Fruit fly (Drosophila melanogaster) whole organism, embryonic: ENCODE results near the gene CG8326.

Source experiments
- ATbp ChIP-seq: fragments of 200-800 bp; sonication (Bioruptor generic); optimal IDR thresholded peaks from 2 replicates; lab custom pipeline; 2017; ENCODE audit warnings: missing biosample characterization, mild to moderate bottlenecking, missing genetic modification characterization, missing genetic modification reagents
- Blimp-1 ChIP-seq: fragments of 200-800 bp; sonication (Bioruptor generic); optimal IDR thresholded peaks from 3 replicates; lab custom pipeline; 2018; ENCODE audit warnings: missing biosample characterization, missing genetic modification characterization, mild to moderate bottlenecking, moderate library complexity, missing genetic modification reagents
- CG10267 ChIP-seq: fragments of 200-800 bp; sonication (Bioruptor generic); optimal IDR thresholded peaks from 2 replicates; lab custom pipeline; 2018; ENCODE audit warnings: missing biosample characterization, mild to moderate bottlenecking, missing genetic modification characterization, moderate library complexity
- CG10274 ChIP-seq: fragments of 200-800 bp; sonication (Bioruptor generic); optimal IDR thresholded peaks from 3 replicates; lab custom pipeline; 2017; ENCODE audit warnings: missing biosample characterization, mild to moderate bottlenecking, missing genetic modification characterization
- CG10543 ChIP-seq: fragments of 200-800 bp; sonication (Bioruptor generic); optimal IDR thresholded peaks from 3 replicates; lab custom pipeline; 2017; ENCODE audit warnings: missing biosample characterization, mild to moderate bottlenecking, missing genetic modification characterization, moderate library complexity
- CG12659 ChIP-seq: fragments of 200-800 bp; sonication (Bioruptor generic); optimal IDR thresholded peaks from 3 replicates; lab custom pipeline; 2017; ENCODE audit warnings: mild to moderate bottlenecking, missing biosample characterization, missing genetic modification reagents, missing genetic modification characterization
- CG12769 ChIP-seq: fragments of 200-800 bp; sonication (Bioruptor generic); optimal IDR thresholded peaks from 2 replicates; lab custom pipeline; 2019; ENCODE audit warnings: missing biosample characterization, mild to moderate bottlenecking, missing genetic modification characterization, moderate library complexity
- CG15011 ChIP-seq: fragments of 200-800 bp; sonication (Bioruptor generic); optimal IDR thresholded peaks from 3 replicates; lab custom pipeline; 2018; ENCODE audit warnings: missing biosample characterization, mild to moderate bottlenecking, missing genetic modification characterization
- CG15696 ChIP-seq: fragments of 200-800 bp; sonication (Bioruptor generic); optimal IDR thresholded peaks from 2 replicates; lab custom pipeline; 2019; ENCODE audit warnings: missing biosample characterization, mild to moderate bottlenecking, missing genetic modification characterization, moderate library complexity
- CG16863 ChIP-seq: fragments of 200-800 bp; sonication (Bioruptor generic); optimal IDR thresholded peaks from 3 replicates; lab custom pipeline; 2016; ENCODE audit warnings: missing biosample characterization, missing genetic modification characterization
- CG17829 ChIP-seq: fragments of 200-800 bp; optimal IDR thresholded peaks from 2 replicates; lab custom pipeline; 2019; ENCODE audit warnings: missing biosample characterization, mild to moderate bottlenecking, missing genetic modification characterization, moderate library complexity
- CG18599 ChIP-seq: fragments of 200-800 bp; sonication (Bioruptor generic); optimal IDR thresholded peaks from 3 replicates; lab custom pipeline; 2017; ENCODE audit warnings: missing biosample characterization, missing genetic modification characterization, mild to moderate bottlenecking, moderate library complexity, missing genetic modification reagents
- CG2199 ChIP-seq: fragments of 200-800 bp; sonication (Bioruptor generic); IDR thresholded peaks from 3 replicates; pipeline ENCODE4 v1.3.6; 2022; ENCODE audit warnings: missing biosample characterization, missing genetic modification characterization
- CG2889 ChIP-seq: fragments of 200-800 bp; sonication (Bioruptor generic); IDR thresholded peaks from 3 replicates; pipeline ENCODE4 v1.3.6; 2022; ENCODE audit warnings: missing biosample characterization, missing genetic modification characterization
- CG34422 ChIP-seq: fragments of 200-800 bp; sonication (Bioruptor generic); IDR thresholded peaks from 3 replicates; pipeline ENCODE4 v1.3.6; 2022; ENCODE audit warnings: missing biosample characterization, missing genetic modification characterization
- CG3995 ChIP-seq: fragments of 200-800 bp; sonication (Bioruptor generic); optimal IDR thresholded peaks from 3 replicates; lab custom pipeline; 2016; ENCODE audit warnings: missing biosample characterization, missing genetic modification characterization
- CG4282 ChIP-seq: fragments of 200-800 bp; sonication (Bioruptor generic); optimal IDR thresholded peaks from 2 replicates; lab custom pipeline; 2016; ENCODE audit warnings: missing biosample characterization, missing genetic modification characterization
- CG43689 ChIP-seq: fragments of 200-800 bp; sonication (Bioruptor generic); IDR thresholded peaks from 2 replicates; pipeline ENCODE4 v1.3.6; 2022; ENCODE audit warnings: missing biosample characterization, missing genetic modification characterization
- CG5245 ChIP-seq: fragments of 200-800 bp; sonication (Bioruptor generic); optimal IDR thresholded peaks from 3 replicates; lab custom pipeline; 2016; ENCODE audit warnings: missing biosample characterization, missing genetic modification characterization
- CG8281 ChIP-seq: fragments of 200-800 bp; sonication (Bioruptor generic); optimal IDR thresholded peaks from 2 replicates; lab custom pipeline; 2018; ENCODE audit warnings: missing biosample characterization, mild to moderate bottlenecking, missing genetic modification characterization, moderate library complexity
- CG9932 ChIP-seq: fragments of 200-800 bp; sonication (Bioruptor generic); IDR thresholded peaks from 2 replicates; pipeline ENCODE4 v1.3.6; 2022; ENCODE audit warnings: missing biosample characterization, missing genetic modification characterization
- CoRest ChIP-seq: fragments of 200-800 bp; sonication (Bioruptor generic); optimal IDR thresholded peaks from 3 replicates; lab custom pipeline; 2018; ENCODE audit warnings: missing biosample characterization, mild to moderate bottlenecking, missing genetic modification characterization, moderate library complexity
- D ChIP-seq, 2 experiments: fragments of 200-800 bp in 1 of 2; fragments of >200 bp in 1 of 2; sonication (Bioruptor generic) in 1 of 2; optimal IDR thresholded peaks; 2 replicates in 1 of 2; 3 replicates in 1 of 2; lab custom pipeline; 2017; ENCODE audit warnings: mild to moderate bottlenecking in 1 of 2, missing biosample characterization in 1 of 2, missing genetic modification characterization in 1 of 2, missing genetic modification reagents in 1 of 2
- Drgx ChIP-seq: fragments of 200-800 bp; sonication (Bioruptor generic); IDR thresholded peaks from 2 replicates; pipeline ENCODE4 v1.3.6; 2022; ENCODE audit warnings: missing biosample characterization, missing genetic modification characterization
- Gsc ChIP-seq: fragments of 200-800 bp; sonication (Bioruptor generic); IDR thresholded peaks from 2 replicates; pipeline ENCODE4 v1.3.6; 2022; ENCODE audit warnings: missing biosample characterization, missing genetic modification characterization
- HLH4C ChIP-seq: fragments of 200-800 bp; sonication (Bioruptor generic); IDR thresholded peaks from 3 replicates; pipeline ENCODE4 v1.3.6; 2022; ENCODE audit warnings: missing biosample characterization, missing genetic modification characterization; ENCODE audit not compliant: partially characterized antibody
- HmgD ChIP-seq: fragments of 200-800 bp; sonication (Bioruptor generic); optimal IDR thresholded peaks from 3 replicates; lab custom pipeline; 2016; ENCODE audit warnings: missing biosample characterization, missing genetic modification characterization
- Mes4 ChIP-seq: fragments of 200-800 bp; sonication (Bioruptor generic); optimal IDR thresholded peaks from 2 replicates; lab custom pipeline; 2016; ENCODE audit warnings: missing biosample characterization, missing genetic modification characterization
- NK7.1 ChIP-seq: fragments of 200-800 bp; sonication (Bioruptor generic); optimal IDR thresholded peaks from 3 replicates; lab custom pipeline; 2016; ENCODE audit warnings: missing biosample characterization, missing genetic modification characterization
- Ravus ChIP-seq: fragments of 200-800 bp; sonication (Bioruptor generic); IDR thresholded peaks from 2 replicates; pipeline ENCODE4 v1.3.6; 2022; ENCODE audit warnings: missing biosample characterization, missing genetic modification characterization
- Side ChIP-seq: fragments of 200-800 bp; sonication (Bioruptor generic); optimal IDR thresholded peaks from 2 replicates; lab custom pipeline; 2016; ENCODE audit warnings: missing biosample characterization, missing genetic modification characterization
- ac ChIP-seq: fragments of 200-800 bp; sonication (Bioruptor generic); optimal IDR thresholded peaks from 3 replicates; lab custom pipeline; 2017; ENCODE audit warnings: missing biosample characterization, mild to moderate bottlenecking, missing genetic modification characterization
- chif ChIP-seq, 2 experiments: fragments of 200-800 bp; sonication (Bioruptor generic); optimal IDR thresholded peaks; 3 replicates each; lab custom pipeline; 2016; ENCODE audit warnings: missing biosample characterization in 2 of 2, missing genetic modification characterization in 2 of 2
- ci ChIP-seq: fragments of 200-800 bp; sonication (Bioruptor generic); IDR thresholded peaks from 3 replicates; pipeline ENCODE4 v1.3.6; 2022; ENCODE audit warnings: missing biosample characterization, missing genetic modification characterization
- en ChIP-seq: fragments of 200-800 bp; sonication (Bioruptor generic); optimal IDR thresholded peaks from 2 replicates; lab custom pipeline; 2016; ENCODE audit warnings: missing biosample characterization, missing genetic modification characterization
- ewg ChIP-seq: fragments of 200-800 bp; sonication (Bioruptor generic); optimal IDR thresholded peaks from 3 replicates; lab custom pipeline; 2017; ENCODE audit warnings: mild to moderate bottlenecking, missing biosample characterization, missing genetic modification reagents, missing genetic modification characterization
- kah ChIP-seq: fragments of 200-800 bp; sonication (Bioruptor generic); optimal IDR thresholded peaks from 2 replicates; lab custom pipeline; 2018; ENCODE audit warnings: missing biosample characterization, mild to moderate bottlenecking, missing genetic modification characterization
- mld ChIP-seq: fragments of 200-800 bp; sonication (Bioruptor generic); IDR thresholded peaks from 3 replicates; pipeline ENCODE4 v1.3.6; 2022; ENCODE audit warnings: missing biosample characterization, missing genetic modification characterization; ENCODE audit not compliant: partially characterized antibody
- p53 ChIP-seq: fragments of 200-800 bp; sonication (Bioruptor generic); optimal IDR thresholded peaks from 2 replicates; lab custom pipeline; 2016; ENCODE audit warnings: missing biosample characterization, missing genetic modification characterization
- pita ChIP-seq: fragments of 200-800 bp; sonication (Bioruptor generic); optimal IDR thresholded peaks from 2 replicates; lab custom pipeline; 2017; ENCODE audit warnings: missing biosample characterization, mild to moderate bottlenecking, missing genetic modification characterization
- rib ChIP-seq: fragments of 200-800 bp; sonication (Bioruptor generic); IDR thresholded peaks from 2 replicates; pipeline ENCODE4 v1.3.6; 2022; ENCODE audit warnings: missing biosample characterization, missing genetic modification characterization
- sc ChIP-seq, 3 experiments: fragments of >200 bp in 2 of 3; fragments of 200-800 bp in 1 of 3; sonication (Bioruptor generic) in 1 of 3; optimal IDR thresholded peaks; 2 replicates in 2 of 3; 3 replicates in 1 of 3; lab custom pipeline; 2017; ENCODE audit warnings: mild to moderate bottlenecking in 1 of 3, missing biosample characterization in 1 of 3, missing genetic modification characterization in 1 of 3, missing genetic modification reagents in 1 of 3
- sens ChIP-seq: fragments of 200-800 bp; sonication (Bioruptor generic); peaks from one replicate; lab custom pipeline; 2016; ENCODE audit warnings: missing biosample characterization, missing genetic modification characterization
- tna ChIP-seq: fragments of 200-800 bp; sonication (Bioruptor generic); IDR thresholded peaks from 2 replicates; pipeline ENCODE4 v1.3.6; 2022; ENCODE audit warnings: missing biosample characterization, missing genetic modification characterization; ENCODE audit not compliant: partially characterized antibody
- trh ChIP-seq: fragments of 200-800 bp; sonication (Bioruptor generic); optimal IDR thresholded peaks from 2 replicates; lab custom pipeline; 2016; ENCODE audit warnings: missing biosample characterization, missing genetic modification characterization
- tup ChIP-seq: fragments of 200-800 bp; sonication (Bioruptor generic); optimal IDR thresholded peaks from 2 replicates; lab custom pipeline; 2016; ENCODE audit warnings: missing biosample characterization, mild to moderate bottlenecking, missing genetic modification characterization, moderate library complexity
- unc-4 ChIP-seq: fragments of 200-800 bp; sonication (Bioruptor generic); IDR thresholded peaks from 2 replicates; pipeline ENCODE4 v1.3.6; 2022; ENCODE audit warnings: missing biosample characterization, missing genetic modification characterization; ENCODE audit not compliant: partially characterized antibody
- vfl ChIP-seq: fragments of 200-800 bp; sonication (Bioruptor generic); optimal IDR thresholded peaks from 2 replicates; lab custom pipeline; 2016; ENCODE audit warnings: missing biosample characterization, missing genetic modification characterization
- zen2 ChIP-seq: fragments of 200-800 bp; sonication (Bioruptor generic); IDR thresholded peaks from 3 replicates; pipeline ENCODE4 v1.3.6; 2022; ENCODE audit warnings: missing biosample characterization, missing genetic modification characterization; ENCODE audit not compliant: partially characterized antibody

CG8326 gene

dm6 chrX:17599330-17599729, 30.0 kb downstream of the CG8326 start, which contains the start of gene X11L (continued):
- TF ChIP-seq Blimp-1 (no peak), mld (peak; percentile 75; the same call in 1 of the 3 replicates), p53 (peak; percentile 75), ATbp (GFP tag; lab: Kevin White, UChicago) (peak; percentile 52), CG10267 (peak; percentile 95), kah (GFP tag; lab: Kevin White, UChicago) (no peak), pita (GFP tag; lab: Kevin White, UChicago) (no peak), unc-4 (GFP tag; lab: Robert Waterston, UW) (peak; percentile 81), CG15011 (GFP tag; lab: Kevin White, UChicago) (no peak), CG15696 (no peak), Gsc (GFP tag; lab: Robert Waterston, UW) (no peak), sc (optimal IDR thresholded peaks at IDR 0.05; lab: Kevin White, UChicago) (no peak), sc (GFP tag; optimal IDR thresholded peaks at IDR 0.05; lab: Kevin White, UChicago) (no peak), vfl (GFP tag; lab: Kevin White, UChicago) (peak; percentile 79), CG2199 (GFP tag; lab: Robert Waterston, UW) (0 out of 3 replicates have a peak, but pooled peaks have one; percentile 35), trh (GFP tag; lab: Kevin White, UChicago) (no peak), CG12659 (peak; percentile 76), CG8281 (tag; lab: Kevin White, UChicago) (no peak), CG34422 (peak; percentile 62; the same call in 1 of the 3 replicates), ewg (GFP tag; lab: Kevin White, UChicago) (peak; percentile 53), CG43689 (0 out of 2 replicates have a peak, but pooled peaks have one; percentile 43), Mes4 (GFP tag; lab: Kevin White, UChicago) (peak; percentile 57), Ravus (GFP tag; lab: Robert Waterston, UW) (no peak; the same call in 1 of the 2 replicates), chif (GFP tag; optimal IDR thresholded peaks at IDR 0.05; lab: Kevin White, UChicago) (peak; percentile 52 to 63), HLH4C (GFP tag; lab: Robert Waterston, UW) (peak; percentile 90), CG2889 (no peak), rib (GFP tag; lab: Robert Waterston, UW) (peak; percentile 55; the same call in 1 of the 2 replicates), ac (GFP tag; lab: Kevin White, UChicago) (no peak), CoRest (tag; lab: Kevin White, UChicago) (peak; percentile 54), tna (peak; percentile 87), CG17829 (tag; lab: Kevin White, UChicago) (peak; percentile 62), HmgD (GFP tag; lab: Kevin White, UChicago) (peak; percentile 12), CG12769 (tag; lab: Kevin White, UChicago) (no peak), ci (GFP tag; lab: Robert Waterston, UW) (peak; percentile 83), tup (peak; percentile 68), NK7.1 (GFP tag; lab: Kevin White, UChicago) (peak; percentile 31), Drgx (GFP tag; lab: Robert Waterston, UW) (peak; percentile 56; the same call in 1 of the 2 replicates), sens (GFP tag; lab: Kevin White, UChicago) (peak; percentile 94), CG5245 (GFP tag; lab: Kevin White, UChicago) (peak; percentile 66), CG18599 (no peak), CG10274 (GFP tag; lab: Kevin White, UChicago) (no peak), CG10543 (no peak), CG16863 (peak; percentile 79), D (optimal IDR thresholded peaks at IDR 0.05; lab: Kevin White, UChicago) (no peak), D (GFP tag; optimal IDR thresholded peaks at IDR 0.05; lab: Kevin White, UChicago) (peak; percentile 26), CG9932 (peak; percentile 85), Side (peak; percentile 56), zen2 (GFP tag; lab: Robert Waterston, UW) (peak; percentile 87), CG3995 (GFP tag; lab: Kevin White, UChicago) (no peak), en (GFP tag; lab: Kevin White, UChicago) (peak; percentile 29), CG4282 (GFP tag; lab: Kevin White, UChicago) (peak; percentile 65)
